Worm (Caenorhabditis elegans) whole organism, L4 larva: Measurements from ENCODE around the gene nlr-1.

Source experiments
- ama-1 ChIP-seq: fragments of 150-350 bp; optimal IDR thresholded peaks from 2 replicates; lab custom pipeline; 2014; ENCODE audit warnings: inconsistent platforms, mixed read lengths
- ceh-82 ChIP-seq: sonication (generic microtip); optimal IDR thresholded peaks from 2 replicates; lab custom pipeline; 2017; ENCODE audit warnings: missing biosample characterization, missing genetic modification characterization
- fos-1 ChIP-seq: fragments of 150-350 bp; optimal IDR thresholded peaks from 2 replicates; lab custom pipeline; 2014; ENCODE audit warnings: missing biosample characterization, missing genetic modification characterization
- lin-1 ChIP-seq: fragments of 200-800 bp; sonication (Bioruptor generic); IDR thresholded peaks from 2 replicates; pipeline ENCODE4 v1.3.6; 2022; ENCODE audit warnings: missing genetic modification reagents, missing genetic modification characterization, missing compliant biosample characterization
- lin-13 ChIP-seq: fragments of 150-350 bp; optimal IDR thresholded peaks from 2 replicates; lab custom pipeline; 2014; ENCODE audit warnings: missing biosample characterization, missing genetic modification reagents, missing genetic modification characterization
- nhr-10 ChIP-seq: fragments of 150-350 bp; optimal IDR thresholded peaks from 2 replicates; lab custom pipeline; 2014; ENCODE audit warnings: missing biosample characterization, missing genetic modification characterization
- nhr-6 ChIP-seq: fragments of 150-350 bp; optimal IDR thresholded peaks from 2 replicates; lab custom pipeline; 2014; ENCODE audit warnings: missing biosample characterization, missing genetic modification characterization
- nhr-77 ChIP-seq: fragments of 150-350 bp; optimal IDR thresholded peaks from 2 replicates; lab custom pipeline; 2014; ENCODE audit warnings: missing biosample characterization, missing genetic modification characterization
- php-3 ChIP-seq: fragments of 200-800 bp; sonication (Bioruptor generic); IDR thresholded peaks from 2 replicates; pipeline ENCODE4 v1.3.6; 2022; ENCODE audit warnings: missing genetic modification reagents, missing genetic modification characterization, missing compliant biosample characterization
- snpc-4 ChIP-seq: fragments of 150-350 bp; optimal IDR thresholded peaks from 2 replicates; lab custom pipeline; 2014; ENCODE audit warnings: missing biosample characterization, missing genetic modification characterization

DNA sequence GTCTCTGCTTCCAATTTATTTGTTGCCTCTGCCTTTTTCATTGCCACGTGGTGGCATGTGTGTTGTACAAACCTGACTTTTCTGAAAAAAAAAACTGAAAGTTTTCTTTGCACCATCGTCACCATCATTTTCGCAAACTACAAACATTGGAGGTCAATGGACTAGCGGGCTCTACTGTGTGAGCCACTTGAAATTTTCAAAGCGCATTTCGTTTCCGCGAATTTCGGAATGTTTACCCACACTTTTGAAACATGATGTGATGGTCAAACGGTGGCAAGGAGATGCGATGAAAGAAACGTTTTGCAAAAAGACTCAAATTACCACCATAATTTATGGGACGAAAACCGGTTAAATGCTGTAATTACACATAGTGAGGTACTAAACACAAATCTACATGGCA lies 29.7 kb upstream of the nlr-1 start:
- peak; percentile 3 for TF ChIP-seq nhr-77 (tag; lab: Kevin White, UChicago)
- TF ChIP-seq lin-13 (GFP tag; lab: Kevin White, UChicago): no peak
- TF ChIP-seq lin-1 (GFP tag; lab: Robert Waterston, UW): no peak
- no peak for TF ChIP-seq nhr-10 (tag; lab: Kevin White, UChicago)
- no peak for TF ChIP-seq ceh-82
- no peak for TF ChIP-seq snpc-4 (tag; lab: Kevin White, UChicago)
- TF ChIP-seq php-3 (GFP tag; lab: Robert Waterston, UW): no peak
- TF ChIP-seq ama-1 (lab: Kevin White, UChicago): peak; percentile 25
- no peak for TF ChIP-seq nhr-6 (tag; lab: Kevin White, UChicago)
- peak; percentile 18 for TF ChIP-seq fos-1 (tag; lab: Kevin White, UChicago)
